Worm (Caenorhabditis elegans) whole organism, midembryonic: ENCODE data around the gene T23B12.5.

Source experiments
- T22C8.4 ChIP-seq: fragments of 200-800 bp; sonication (Bioruptor generic); IDR thresholded peaks from 2 replicates; pipeline ENCODE4 v1.3.6; 2022; ENCODE audit warnings: missing genetic modification characterization, missing compliant biosample characterization
- cog-1 ChIP-seq: sonication (generic microtip); optimal IDR thresholded peaks from 2 replicates; lab custom pipeline; 2016; ENCODE audit warnings: missing genetic modification characterization, missing compliant biosample characterization
- flt-1 ChIP-seq: fragments of 200-800 bp; sonication (Bioruptor generic); IDR thresholded peaks from 2 replicates; pipeline ENCODE4 v1.3.6; 2022; ENCODE audit warnings: missing genetic modification characterization, missing compliant biosample characterization
- klf-2 ChIP-seq: fragments of 200-800 bp; sonication (Bioruptor generic); conservative IDR thresholded peaks from 2 replicates; pipeline ENCODE4 v1.3.6; 2022; ENCODE audit warnings: missing genetic modification reagents, missing genetic modification characterization, missing compliant biosample characterization
- med-1 ChIP-seq: sonication (generic microtip); optimal IDR thresholded peaks from 2 replicates; lab custom pipeline; 2017; ENCODE audit warnings: missing genetic modification characterization, mild to moderate bottlenecking, missing compliant biosample characterization, antibody characterized with exemption, missing genetic modification reagents; ENCODE audit not compliant: insufficient read depth
- ref-1 ChIP-seq: fragments of 200-800 bp; sonication (Bioruptor generic); conservative IDR thresholded peaks from 2 replicates; pipeline ENCODE4 v1.3.6; 2022; ENCODE audit warnings: missing genetic modification reagents, missing genetic modification characterization, missing compliant biosample characterization
- tab-1 ChIP-seq: fragments of 200-800 bp; sonication (Bioruptor generic); IDR thresholded peaks from 2 replicates; pipeline ENCODE4 v1.3.6; 2022; ENCODE audit warnings: missing genetic modification characterization, missing compliant biosample characterization
- ztf-23 ChIP-seq: fragments of 200-800 bp; sonication (Bioruptor generic); IDR thresholded peaks from 2 replicates; pipeline ENCODE4 v1.3.6; 2022; ENCODE audit warnings: missing genetic modification reagents, missing genetic modification characterization, missing compliant biosample characterization
- ztf-29 ChIP-seq: fragments of 200-800 bp; sonication (Bioruptor generic); IDR thresholded peaks from 2 replicates; pipeline ENCODE4 v1.3.6; 2022; ENCODE audit warnings: missing genetic modification reagents, missing genetic modification characterization, missing compliant biosample characterization

T23B12.5 gene

DNA sequence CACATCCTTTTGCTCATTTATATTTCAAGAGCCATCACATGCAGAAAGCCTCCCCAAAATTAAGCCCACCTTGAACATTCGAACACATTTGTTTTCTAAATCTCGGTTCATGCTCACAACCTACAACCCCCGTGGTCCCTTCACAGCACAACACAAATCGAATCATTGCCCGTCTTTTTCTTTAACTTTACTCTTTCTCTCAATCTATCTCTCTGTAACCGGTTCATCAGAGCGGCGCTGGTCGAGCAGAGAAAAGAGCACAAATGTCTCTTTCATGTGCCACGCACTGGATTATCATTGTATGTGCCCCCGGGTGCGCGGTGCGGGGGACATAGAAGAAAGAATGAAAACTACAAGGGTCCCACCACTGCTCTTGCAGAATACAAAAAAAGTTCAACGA lies 12.5 kb downstream of the T23B12.5 start:
- TF ChIP-seq cog-1 (tag; lab: Kevin White, UChicago), result no peak

DNA sequence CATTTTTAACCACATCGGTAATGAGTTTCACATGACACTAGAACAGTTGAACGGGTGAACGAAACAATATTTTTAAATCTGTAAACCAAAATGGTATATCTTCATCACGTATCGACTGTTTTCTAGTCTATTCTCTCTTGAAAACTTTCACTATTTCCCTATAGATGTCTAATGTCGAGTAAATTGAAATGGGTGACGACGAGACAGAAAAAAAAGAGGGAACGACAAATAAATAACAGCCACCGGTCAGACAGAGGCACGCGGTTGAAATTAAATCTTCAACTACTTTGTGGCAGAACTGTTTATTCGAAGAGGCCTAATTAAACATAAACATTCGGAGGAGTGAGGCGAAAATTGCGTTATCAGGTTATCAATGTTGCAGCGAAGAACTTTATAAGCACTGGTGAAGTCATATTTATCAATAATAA lies 13.4 kb downstream of the T23B12.5 start:
- TF ChIP-seq ztf-29 (GFP tag; lab: Robert Waterston, UW), result no peak
- no peak for TF ChIP-seq ref-1 (GFP tag; lab: Robert Waterston, UW)
- no peak for TF ChIP-seq ztf-23
- TF ChIP-seq med-1 (GFP tag; lab: Kevin White, UChicago), result no peak
- no peak for TF ChIP-seq klf-2 (GFP tag; lab: Robert Waterston, UW)
- TF ChIP-seq tab-1 (GFP tag; lab: Robert Waterston, UW), result no peak
- TF ChIP-seq cog-1 (tag; lab: Kevin White, UChicago), result no peak

DNA sequence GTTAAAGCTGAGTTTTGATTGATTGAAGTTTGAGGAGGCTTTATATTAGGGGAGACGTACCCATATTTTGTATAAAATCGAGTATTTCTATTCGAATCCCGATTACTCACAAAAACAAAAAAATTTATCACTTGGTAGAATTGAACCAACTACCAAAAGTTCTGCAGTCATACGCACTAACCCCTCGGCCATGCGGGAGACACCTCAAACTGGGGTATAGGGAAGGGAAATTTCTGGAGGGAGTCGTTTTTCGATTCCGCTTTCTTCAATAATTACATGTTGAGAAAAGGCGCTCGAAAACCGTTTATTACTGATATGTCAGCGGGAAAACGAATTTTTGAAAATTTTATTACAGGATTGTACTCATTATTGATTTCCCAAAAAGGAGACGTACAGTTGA lies 16.5 kb downstream of the T23B12.5 start:
- TF ChIP-seq ztf-23 (peak; percentile 70; the same call in 1 of the 2 replicates), flt-1 (GFP tag; lab: Robert Waterston, UW) (peak; percentile 82), ztf-29 (GFP tag; lab: Robert Waterston, UW) (0 out of 2 replicates have a peak, but pooled peaks have one; percentile 35), T22C8.4 (GFP tag; lab: Robert Waterston, UW) (peak; percentile 72), tab-1 (GFP tag; lab: Robert Waterston, UW) (peak; percentile 83; the same call in 1 of the 2 replicates), ref-1 (GFP tag; lab: Robert Waterston, UW) (peak; percentile 71)

DNA sequence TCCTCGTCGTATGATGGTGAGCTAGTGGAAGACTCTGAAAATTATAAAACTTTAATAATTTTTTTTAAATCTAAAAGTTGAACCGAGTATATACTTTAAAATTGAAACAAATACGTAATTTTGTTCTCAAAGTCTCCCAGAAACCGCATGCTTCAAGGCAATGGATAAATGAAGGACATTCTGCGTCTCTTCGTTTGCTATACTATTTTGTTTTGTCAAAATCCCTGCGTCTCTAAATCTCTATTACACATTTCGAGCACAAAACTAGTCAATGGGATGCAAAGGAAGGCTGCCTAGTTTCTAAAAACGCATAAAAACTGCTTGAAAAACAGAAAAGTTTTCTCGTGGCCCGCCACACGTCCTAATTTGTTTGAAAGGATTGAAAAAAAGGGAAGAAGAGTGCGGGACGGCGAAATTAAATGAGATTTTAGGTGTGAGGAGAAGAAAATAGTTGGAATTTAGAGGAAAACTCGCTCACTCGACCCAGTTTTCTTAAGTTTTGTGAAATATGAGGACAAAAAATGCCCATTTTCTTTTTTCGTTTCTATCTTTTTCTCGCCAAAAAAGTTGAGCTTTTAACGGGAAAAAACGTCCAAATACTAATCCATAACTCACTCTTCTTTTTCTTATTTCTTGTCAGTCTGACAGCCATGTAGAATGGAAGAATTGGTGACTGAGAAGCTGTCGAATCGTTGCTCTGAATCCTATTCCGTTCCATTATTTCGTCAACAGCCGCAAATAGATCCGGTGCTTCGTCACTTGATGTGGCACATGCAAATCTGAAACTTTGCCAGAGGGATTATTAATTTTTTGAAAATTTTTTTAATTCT lies 19.0 kb downstream of the T23B12.5 start:
- TF ChIP-seq ref-1 (GFP tag; lab: Robert Waterston, UW), result no peak

DNA sequence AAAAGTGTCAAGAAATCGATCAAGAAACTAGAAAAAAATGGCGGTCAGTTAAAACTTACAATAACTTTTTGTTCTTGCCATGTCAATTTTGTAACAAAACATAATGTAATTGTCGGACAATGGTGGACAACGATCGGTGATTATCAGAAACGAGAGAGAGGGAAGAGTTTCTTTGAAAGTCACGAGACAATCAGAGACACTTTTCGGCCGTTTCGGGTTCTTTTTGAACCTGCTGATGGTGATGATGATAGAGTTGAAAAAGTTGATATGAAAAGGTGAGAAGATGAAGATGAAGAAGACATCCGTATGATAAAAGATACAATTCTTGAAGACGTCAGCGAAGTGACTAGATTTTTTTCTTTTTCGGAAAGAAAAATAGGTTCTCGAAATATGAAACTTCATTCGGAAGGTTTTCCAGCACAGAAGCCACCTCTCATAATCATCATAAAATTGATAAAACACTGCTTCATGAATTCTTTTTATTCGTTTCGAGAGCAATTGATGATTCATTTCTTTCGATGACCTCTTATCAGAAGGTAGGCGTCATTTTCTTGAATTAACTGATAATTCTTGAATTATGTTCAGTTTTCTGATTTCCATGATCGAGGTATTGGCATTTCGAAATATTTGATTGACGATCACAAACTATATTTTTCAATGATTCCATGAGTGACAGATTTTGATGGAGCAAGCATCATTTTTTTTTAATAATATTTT lies 20.9 kb downstream of the T23B12.5 start:
- TF ChIP-seq flt-1 (GFP tag; lab: Robert Waterston, UW) (no peak), T22C8.4 (GFP tag; lab: Robert Waterston, UW) (no peak), klf-2 (GFP tag; lab: Robert Waterston, UW) (no peak), cog-1 (tag; lab: Kevin White, UChicago) (no peak), ref-1 (GFP tag; lab: Robert Waterston, UW) (no peak), med-1 (GFP tag; lab: Kevin White, UChicago) (no peak), ztf-29 (GFP tag; lab: Robert Waterston, UW) (no peak), tab-1 (GFP tag; lab: Robert Waterston, UW) (no peak), ztf-23 (no peak)

DNA sequence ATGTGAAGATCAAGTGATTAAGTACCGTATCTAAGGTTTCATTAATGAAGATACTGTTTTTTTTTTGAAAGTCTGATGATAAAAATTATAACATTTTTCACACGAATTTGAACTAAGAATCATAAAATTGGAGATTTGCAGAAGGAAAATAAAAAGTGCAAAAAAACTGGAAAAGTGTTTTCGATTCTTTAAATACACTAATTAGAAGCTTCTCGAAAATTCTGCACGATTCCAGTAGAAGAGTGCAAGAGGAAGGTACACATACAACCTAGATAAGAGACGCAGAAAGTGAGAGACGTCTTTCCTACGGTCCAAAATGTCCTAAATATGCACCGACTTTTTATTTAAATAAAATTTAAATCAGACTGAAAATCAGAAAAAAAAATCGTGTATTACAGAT lies 21.6 kb downstream of the T23B12.5 start:
- TF ChIP-seq T22C8.4 (GFP tag; lab: Robert Waterston, UW) (no peak), ztf-29 (GFP tag; lab: Robert Waterston, UW) (no peak), klf-2 (GFP tag; lab: Robert Waterston, UW) (no peak), flt-1 (GFP tag; lab: Robert Waterston, UW) (no peak), ztf-23 (no peak), ref-1 (GFP tag; lab: Robert Waterston, UW) (no peak), med-1 (GFP tag; lab: Kevin White, UChicago) (no peak), cog-1 (tag; lab: Kevin White, UChicago) (no peak)

DNA sequence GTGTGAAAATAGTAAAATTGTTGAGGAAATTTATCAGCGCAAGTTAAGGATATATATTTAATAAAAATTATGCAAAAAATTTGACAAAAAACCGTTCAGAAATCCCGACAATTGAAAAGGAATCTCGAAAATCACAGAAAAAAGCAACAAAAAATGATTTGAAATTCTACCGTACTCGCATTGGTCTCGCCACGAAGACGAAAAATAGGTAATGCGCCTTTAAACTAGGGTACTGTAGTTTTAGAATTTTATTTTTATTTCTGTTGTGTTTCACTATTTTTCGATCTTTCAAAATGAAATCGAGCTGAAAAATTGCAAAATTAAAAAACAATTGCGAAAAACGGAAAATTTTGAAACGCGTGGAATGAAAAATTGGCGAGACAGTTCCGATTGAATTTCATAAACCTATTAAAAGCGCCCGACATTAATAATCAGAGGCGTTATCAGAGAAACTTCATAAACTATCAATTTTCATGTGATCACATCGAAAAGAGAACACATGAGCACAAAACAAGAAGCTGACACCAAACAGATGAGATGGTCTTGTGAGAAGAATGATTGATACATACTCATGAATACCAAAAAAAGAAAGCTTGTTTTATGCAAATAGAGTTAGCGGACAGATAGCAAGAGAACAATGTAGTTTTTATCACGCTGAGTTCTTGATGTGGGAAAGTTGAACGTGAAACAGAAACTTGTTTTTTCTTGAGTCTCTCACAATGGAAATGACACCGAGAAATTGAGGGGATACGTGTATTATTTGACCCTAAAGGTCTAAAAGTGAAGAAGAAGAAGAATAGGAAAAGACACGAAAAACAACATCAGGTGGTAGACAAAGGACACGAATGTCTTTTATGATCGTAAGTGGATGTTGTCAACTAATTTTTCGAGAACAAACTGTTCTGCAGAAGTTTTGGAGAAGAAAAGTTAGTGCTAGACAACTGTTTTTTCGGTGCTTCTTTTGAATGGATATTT lies 22.7 kb downstream of the T23B12.5 start:
- no peak for TF ChIP-seq ztf-29 (GFP tag; lab: Robert Waterston, UW)

DNA sequence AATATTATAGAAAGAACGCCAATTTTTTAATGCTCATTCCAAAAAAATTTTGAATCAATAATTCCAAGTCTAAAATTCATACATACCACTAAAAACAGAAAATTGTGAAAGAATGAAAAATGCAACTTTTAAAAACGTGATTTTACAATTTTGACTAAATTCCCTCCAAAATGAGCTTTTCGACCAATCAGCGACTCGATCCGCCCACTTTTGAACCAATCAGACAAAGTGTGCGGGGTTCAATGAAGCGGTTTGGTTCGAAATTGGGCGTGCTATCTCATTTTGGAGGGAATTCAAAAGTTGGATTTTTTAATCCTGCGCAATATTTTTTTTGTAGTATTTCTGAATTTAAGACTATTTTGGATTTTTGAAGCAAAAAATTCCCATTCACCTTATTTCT lies 30.6 kb downstream of the T23B12.5 start:
- no peak for TF ChIP-seq T22C8.4 (GFP tag; lab: Robert Waterston, UW)
- TF ChIP-seq ref-1 (GFP tag; lab: Robert Waterston, UW), result no peak
- TF ChIP-seq ztf-23, result no peak
- no peak for TF ChIP-seq ztf-29 (GFP tag; lab: Robert Waterston, UW)
- no peak for TF ChIP-seq flt-1 (GFP tag; lab: Robert Waterston, UW)
- no peak for TF ChIP-seq tab-1 (GFP tag; lab: Robert Waterston, UW)
- TF ChIP-seq cog-1 (tag; lab: Kevin White, UChicago), result no peak

DNA sequence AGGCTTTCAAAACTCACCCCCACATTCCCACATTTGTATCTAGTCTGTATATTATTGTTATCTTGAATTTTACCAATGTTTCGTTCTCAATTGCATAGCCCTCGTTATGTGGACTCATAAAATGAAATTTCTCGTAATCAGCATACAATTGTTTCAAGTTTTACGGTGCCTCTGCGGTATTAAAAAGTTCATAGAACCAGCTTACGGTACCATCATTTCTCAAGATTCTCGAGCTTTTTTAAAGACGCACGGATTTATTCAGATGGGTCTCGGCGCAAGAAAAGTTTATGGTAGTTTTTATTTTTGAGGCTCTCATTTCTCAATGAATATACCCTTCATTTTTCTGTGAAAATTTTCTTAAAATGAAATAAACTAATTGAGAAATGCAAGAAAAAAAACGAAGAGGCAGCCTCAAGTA lies 32.7 kb downstream of the T23B12.5 start:
- TF ChIP-seq ref-1 (GFP tag; lab: Robert Waterston, UW) (no peak), ztf-23 (no peak)
